Fruit fly (Drosophila melanogaster) whole organism, embryonic: ENCODE data around the gene CG43755.

Experiments used
- BEAF-32 ChIP-seq: fragments of 200-800 bp; sonication (Bioruptor generic); optimal IDR thresholded peaks from 3 replicates; lab custom pipeline; 2017; ENCODE audit warnings: missing biosample characterization, missing genetic modification characterization, mild to moderate bottlenecking, moderate library complexity, missing genetic modification reagents
- CG17612 ChIP-seq: fragments of 200-800 bp; sonication (Bioruptor generic); IDR thresholded peaks from 2 replicates; pipeline ENCODE4 v1.3.6; 2022; ENCODE audit warnings: missing biosample characterization, missing genetic modification characterization
- CG30431 ChIP-seq: fragments of 200-800 bp; sonication (Bioruptor generic); optimal IDR thresholded peaks from 2 replicates; lab custom pipeline; 2017; ENCODE audit warnings: missing biosample characterization, missing genetic modification characterization
- CG9215 ChIP-seq: fragments of 200-800 bp; sonication (Bioruptor generic); IDR thresholded peaks from 2 replicates; pipeline ENCODE4 v1.3.6; 2022; ENCODE audit warnings: missing biosample characterization, missing genetic modification characterization
- ato ChIP-seq: fragments of 200-800 bp; sonication (Bioruptor generic); IDR thresholded peaks from 2 replicates; pipeline ENCODE4 v1.3.6; 2022; ENCODE audit warnings: missing biosample characterization, missing genetic modification characterization; ENCODE audit not compliant: partially characterized antibody
- cad ChIP-seq: fragments of >200 bp; optimal IDR thresholded peaks from 2 replicates; lab custom pipeline; 2017; ENCODE audit warnings: missing biosample characterization, missing genetic modification characterization
- lov ChIP-seq, 2 experiments: fragments of 200-800 bp in 1 of 2; fragments of >200 bp in 1 of 2; sonication (Bioruptor generic) in 1 of 2; IDR thresholded peaks in 1 of 2; optimal IDR thresholded peaks in 1 of 2; 2 replicates in 1 of 2; 3 replicates in 1 of 2; pipeline versions ENCODE4 v1.3.6 to Lab custom; 2017 to 2022; ENCODE audit warnings: missing biosample characterization in 1 of 2, missing genetic modification characterization in 1 of 2
- row ChIP-seq: fragments of 200-800 bp; sonication (Bioruptor generic); IDR thresholded peaks from 3 replicates; pipeline ENCODE4 v1.3.6; 2022; ENCODE audit warnings: missing biosample characterization, missing genetic modification characterization

- TF ChIP-seq row (GFP tag; lab: Robert Waterston, UW), result no peak
- no peak for TF ChIP-seq ato (GFP tag; lab: Robert Waterston, UW)
- TF ChIP-seq cad (GFP tag; lab: Kevin White, UChicago), result no peak
- TF ChIP-seq CG17612 (GFP tag; lab: Robert Waterston, UW), result no peak
- TF ChIP-seq CG9215, result no peak
- TF ChIP-seq CG30431 (GFP tag; lab: Kevin White, UChicago), result no peak
- TF ChIP-seq lov (optimal IDR thresholded peaks at IDR 0.05; lab: Kevin White, UChicago), result no peak
- TF ChIP-seq lov (GFP tag; IDR thresholded peaks at IDR 0.05; lab: Robert Waterston, UW), result no peak
- no peak for TF ChIP-seq BEAF-32 (GFP tag; lab: Kevin White, UChicago)
Measured at dm6 chr2L:329661-330060, at the start of gene CG43755.
